Worm (Caenorhabditis elegans) whole organism, late embryonic: ENCODE results near the gene ceh-18.
A peak's percentile ranks its signal among the peaks of the same experiment; 100 is the strongest.

Experiments used
- C38D4.7 ChIP-seq: fragments of 200-800 bp; sonication (Bioruptor generic); optimal IDR thresholded peaks from 2 replicates; lab custom pipeline; 2018; ENCODE audit warnings: mild to moderate bottlenecking, missing genetic modification characterization, moderate library complexity, missing compliant biosample characterization
- F13H6.1 ChIP-seq: sonication (generic microtip); optimal IDR thresholded peaks from 2 replicates; lab custom pipeline; 2016; ENCODE audit warnings: missing genetic modification characterization, missing compliant biosample characterization
- K02D7.2 ChIP-seq: sonication (generic microtip); optimal IDR thresholded peaks from 2 replicates; lab custom pipeline; 2017; ENCODE audit warnings: mild to moderate bottlenecking, missing genetic modification characterization, missing compliant biosample characterization
- Y22D7AL.16 ChIP-seq: sonication (generic microtip); optimal IDR thresholded peaks from 2 replicates; lab custom pipeline; 2016; ENCODE audit warnings: missing genetic modification characterization, missing compliant biosample characterization
- ahr-1 ChIP-seq: sonication (generic microtip); optimal IDR thresholded peaks from 2 replicates; lab custom pipeline; 2016; ENCODE audit warnings: missing genetic modification characterization, missing compliant biosample characterization
- ceh-14 ChIP-seq: sonication (generic microtip); optimal IDR thresholded peaks from 2 replicates; lab custom pipeline; 2016; ENCODE audit warnings: missing genotype, missing genetic modification characterization, missing compliant biosample characterization
- ceh-18 ChIP-seq: sonication (generic microtip); optimal IDR thresholded peaks from 2 replicates; lab custom pipeline; 2016; ENCODE audit warnings: missing genetic modification characterization, missing compliant biosample characterization
- ceh-48 ChIP-seq: sonication (generic microtip); optimal IDR thresholded peaks from 2 replicates; lab custom pipeline; 2016; ENCODE audit warnings: missing genetic modification characterization, inconsistent platforms, missing compliant biosample characterization
- dmd-4 ChIP-seq: sonication (generic microtip); optimal IDR thresholded peaks from 2 replicates; lab custom pipeline; 2016; ENCODE audit warnings: borderline replicate concordance, missing genetic modification characterization, missing compliant biosample characterization
- dve-1 ChIP-seq: sonication (generic microtip); optimal IDR thresholded peaks from 2 replicates; lab custom pipeline; 2017; ENCODE audit warnings: antibody characterized with exemption, mild to moderate bottlenecking, missing genetic modification characterization, missing compliant biosample characterization
- elt-2 ChIP-seq: sonication (generic microtip); optimal IDR thresholded peaks from 2 replicates; lab custom pipeline; 2016; ENCODE audit warnings: missing genetic modification reagents, missing genetic modification characterization, missing compliant biosample characterization
- eyg-1 ChIP-seq: sonication (generic microtip); optimal IDR thresholded peaks from 2 replicates; lab custom pipeline; 2016; ENCODE audit warnings: missing genotype, missing genetic modification characterization, missing compliant biosample characterization
- fax-1 ChIP-seq: sonication (generic microtip); optimal IDR thresholded peaks from 2 replicates; lab custom pipeline; 2016; ENCODE audit warnings: missing genotype, missing genetic modification characterization, missing compliant biosample characterization
- gmeb-2 ChIP-seq: sonication (generic microtip); optimal IDR thresholded peaks from 2 replicates; lab custom pipeline; 2016; ENCODE audit warnings: missing genetic modification characterization, inconsistent platforms, missing compliant biosample characterization
- hlh-13 ChIP-seq: fragments of 200-800 bp; sonication (Bioruptor generic); optimal IDR thresholded peaks from 2 replicates; lab custom pipeline; 2018; ENCODE audit warnings: mild to moderate bottlenecking, missing genetic modification characterization, missing compliant biosample characterization
- hlh-15 ChIP-seq: sonication (generic microtip); optimal IDR thresholded peaks from 2 replicates; lab custom pipeline; 2016; ENCODE audit warnings: missing genetic modification characterization, missing compliant biosample characterization
- madf-2 ChIP-seq: sonication (generic microtip); optimal IDR thresholded peaks from 2 replicates; lab custom pipeline; 2017; ENCODE audit warnings: missing genetic modification characterization, missing compliant biosample characterization
- nfya-1 ChIP-seq: sonication (generic microtip); optimal IDR thresholded peaks from 2 replicates; lab custom pipeline; 2017; ENCODE audit warnings: missing genetic modification characterization, mild to moderate bottlenecking, missing compliant biosample characterization, antibody characterized with exemption, moderate library complexity
- pag-3 ChIP-seq: sonication (generic microtip); optimal IDR thresholded peaks from 2 replicates; lab custom pipeline; 2016; ENCODE audit warnings: missing compliant biosample characterization, missing genetic modification characterization, borderline replicate concordance
- pat-9 ChIP-seq: fragments of 200-800 bp; sonication (Bioruptor generic); optimal IDR thresholded peaks from 2 replicates; lab custom pipeline; 2018; ENCODE audit warnings: mild to moderate bottlenecking, missing genetic modification characterization, moderate library complexity, missing compliant biosample characterization
- pha-2 ChIP-seq: sonication (generic microtip); optimal IDR thresholded peaks from 2 replicates; lab custom pipeline; 2017; ENCODE audit warnings: mild to moderate bottlenecking, missing genetic modification characterization, missing compliant biosample characterization
- pha-4 ChIP-seq: fragments of 150-350 bp; optimal IDR thresholded peaks from 2 replicates; lab custom pipeline; 2018; ENCODE audit warnings: missing biosample characterization, missing genetic modification reagents, missing genetic modification characterization
- ref-2 ChIP-seq: sonication (generic microtip); optimal IDR thresholded peaks from 2 replicates; lab custom pipeline; 2016; ENCODE audit warnings: missing genetic modification characterization, missing compliant biosample characterization
- rnt-1 ChIP-seq: sonication (generic microtip); optimal IDR thresholded peaks from 2 replicates; lab custom pipeline; 2016; ENCODE audit warnings: missing genetic modification characterization, missing compliant biosample characterization
- sox-2 ChIP-seq: fragments of 200-800 bp; sonication (Bioruptor generic); IDR thresholded peaks from 2 replicates; pipeline ENCODE4 v1.3.6; 2022; ENCODE audit warnings: missing genetic modification reagents, missing genetic modification characterization, missing compliant biosample characterization
- syd-9 ChIP-seq: sonication (generic microtip); optimal IDR thresholded peaks from 2 replicates; lab custom pipeline; 2016; ENCODE audit warnings: mild to moderate bottlenecking, missing genetic modification characterization, moderate library complexity, missing compliant biosample characterization
- tbx-2 ChIP-seq: sonication (generic microtip); optimal IDR thresholded peaks from 2 replicates; lab custom pipeline; 2016; ENCODE audit warnings: missing genetic modification characterization, missing compliant biosample characterization
- ttx-3 ChIP-seq: sonication (generic microtip); optimal IDR thresholded peaks from 2 replicates; lab custom pipeline; 2016; ENCODE audit warnings: missing genetic modification reagents, missing genetic modification characterization, missing compliant biosample characterization
- unc-55 ChIP-seq: sonication (generic microtip); optimal IDR thresholded peaks from 2 replicates; lab custom pipeline; 2017; ENCODE audit warnings: missing biosample characterization, missing genetic modification reagents, missing genetic modification characterization

ceh-18 gene

ce11 chrX:3837752-3838159, 19.8 kb downstream of the ceh-18 start:
- TF ChIP-seq ref-2 (tag; lab: Kevin White, UChicago) (peak; percentile 40), unc-55 (GFP tag; lab: Kevin White, UChicago) (no peak)

- TF ChIP-seq tbx-2 (tag; lab: Kevin White, UChicago) (no peak), dmd-4 (tag; lab: Kevin White, UChicago) (no peak), sox-2 (no peak), F13H6.1 (tag; lab: Kevin White, UChicago) (no peak), syd-9 (tag; lab: Kevin White, UChicago) (no peak)
Measured at ce11 chrX:3835632-3836031, 22.0 kb downstream of the ceh-18 start.

ce11 chrX:3833964-3834840, 23.4 kb downstream of the ceh-18 start:
- TF ChIP-seq dve-1 (peak; percentile 15), C38D4.7 (no peak)

- TF ChIP-seq fax-1 (tag; lab: Kevin White, UChicago) (no peak), pat-9 (no peak), ttx-3 (tag; lab: Kevin White, UChicago) (no peak), C38D4.7 (no peak), madf-2 (tag; lab: Kevin White, UChicago) (no peak)
Measured at ce11 chrX:3832059-3832641, 25.4 kb downstream of the ceh-18 start.

- TF ChIP-seq pha-4 (tag; lab: Kevin White, UChicago) (no peak), ceh-18 (tag; lab: Kevin White, UChicago) (no peak), hlh-13 (GFP tag; lab: Kevin White, UChicago) (no peak), fax-1 (tag; lab: Kevin White, UChicago) (no peak), pag-3 (tag; lab: Kevin White, UChicago) (no peak)
Measured at ce11 chrX:3830872-3831271, 26.7 kb downstream of the ceh-18 start.

ce11 chrX:3829605-3830004, 28.0 kb downstream of the ceh-18 start:
- no peak for TF ChIP-seq pha-2 (tag; lab: Kevin White, UChicago)
- no peak for TF ChIP-seq rnt-1 (tag; lab: Kevin White, UChicago)
- peak; percentile 55 for TF ChIP-seq elt-2

ce11 chrX:3828598-3829204, 28.9 kb downstream of the ceh-18 start:
- TF ChIP-seq pha-2 (tag; lab: Kevin White, UChicago) (no peak), ahr-1 (tag; lab: Kevin White, UChicago) (no peak), syd-9 (tag; lab: Kevin White, UChicago) (no peak), hlh-15 (tag; lab: Kevin White, UChicago) (no peak), nfya-1 (tag; lab: Kevin White, UChicago) (no peak), sox-2 (no peak), gmeb-2 (tag; lab: Kevin White, UChicago) (no peak), Y22D7AL.16 (tag; lab: Kevin White, UChicago) (no peak), eyg-1 (no peak), ceh-48 (tag; lab: Kevin White, UChicago) (no peak), ceh-14 (tag; lab: Kevin White, UChicago) (no peak), K02D7.2 (tag; lab: Kevin White, UChicago) (no peak)
